Worm (Caenorhabditis elegans): ENCODE data around the gene nhl-3.

ce11 chrII:605267-605666 is 3.3 kb upstream of the nhl-3 start, which contains the start of gene W04H10.2:
- TF ChIP-seq zip-4 (GFP tag; optimal IDR thresholded peaks at IDR 0.05) (no peak), unc-62 (GFP tag; optimal IDR thresholded peaks at IDR 0.05) (no peak), zag-1 (tag; optimal IDR thresholded peaks at IDR 0.05) (no peak)
